Fruit fly (Drosophila melanogaster): ENCODE measurements around the gene CG43925.

DNA sequence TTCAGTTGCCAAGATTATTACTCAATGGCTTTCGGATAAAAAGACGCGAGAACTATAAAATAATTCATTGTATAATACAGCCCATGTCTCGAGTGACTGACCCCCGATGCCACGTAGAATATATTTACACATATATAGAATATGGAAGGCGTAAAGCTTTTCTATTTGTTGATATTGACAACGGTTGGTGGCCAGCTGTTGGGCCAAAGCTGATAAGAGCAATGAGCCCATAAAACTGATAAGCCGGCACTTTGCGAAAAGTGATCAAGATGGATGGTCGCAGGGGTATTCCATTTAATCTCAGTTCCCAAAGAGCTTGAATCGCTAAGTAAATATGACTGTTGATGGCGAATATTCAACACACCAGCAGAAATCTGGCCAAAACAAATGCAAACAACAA is 14.3 kb downstream of the CG43925 start:
- TF ChIP-seq bab1 (GFP tag; optimal IDR thresholded peaks at IDR 0.05) (no peak), CG7101 (tag; optimal IDR thresholded peaks at IDR 0.05) (peak; percentile 52), Hr96 (GFP tag; optimal IDR thresholded peaks at IDR 0.05) (no peak), kay (GFP tag; ENCODE audit: borderline replicate concordance) (no peak), Mnt (GFP tag; optimal IDR thresholded peaks at IDR 0.05) (peak; percentile 57), CG11617 (GFP tag; optimal IDR thresholded peaks at IDR 0.05) (peak; percentile 44), CG14711 (tag; optimal IDR thresholded peaks at IDR 0.05) (peak; percentile 12), CG33017 (tag; optimal IDR thresholded peaks at IDR 0.05) (peak; percentile 43)

Measured in whole organism, adult.